Worm (Caenorhabditis elegans): ENCODE results near the gene Y45G5AM.7.

Gene Y45G5AM.7

DNA sequence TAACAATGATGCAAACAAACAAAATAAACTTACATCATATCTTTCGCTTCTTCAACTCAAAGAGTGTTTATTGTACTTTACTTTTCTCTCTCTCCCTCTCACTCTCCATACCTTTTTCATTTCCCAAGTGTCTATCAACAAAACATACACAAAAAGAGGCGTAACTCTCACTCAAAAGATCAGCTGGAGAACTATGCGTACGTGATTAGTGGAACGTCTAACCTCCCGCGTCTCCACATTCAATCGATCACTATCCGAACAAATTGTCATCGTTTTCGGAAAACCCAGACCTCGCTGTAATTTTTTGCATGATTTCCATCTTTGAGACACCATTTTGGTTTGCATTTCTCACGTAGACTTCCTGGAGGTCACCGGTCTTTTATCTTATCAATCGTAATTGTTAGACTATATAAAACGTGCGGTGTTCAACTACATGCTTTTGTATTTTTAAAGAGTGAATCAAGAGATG is 38.5 kb downstream of the Y45G5AM.7 start, which contains the start of gene nhr-57 (continued):
- peak; percentile 51 for TF ChIP-seq C34F6.9 (tag; optimal IDR thresholded peaks at IDR 0.05)

DNA sequence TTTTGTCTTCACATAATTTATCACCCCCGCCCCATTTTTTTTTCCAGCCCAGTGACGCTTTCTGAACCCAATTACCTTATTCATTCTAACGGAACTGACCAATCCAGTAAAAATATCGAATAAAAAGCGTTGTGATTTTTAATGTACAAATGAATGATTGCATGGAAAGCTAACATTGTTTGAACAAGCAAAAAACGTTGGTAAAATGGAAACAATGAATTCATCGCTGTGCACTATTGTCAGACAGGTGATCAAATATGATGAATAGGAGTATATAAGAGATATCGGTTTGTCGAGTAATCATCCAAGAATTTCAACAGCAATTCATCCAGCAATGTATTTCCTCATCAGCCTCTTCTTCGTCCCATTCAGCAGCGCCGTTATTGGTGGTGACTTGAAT is 40.4 kb downstream of the Y45G5AM.7 start, which contains the start of gene phat-4:
TSS of gene phat-4 (plus strand) at position 301 of the 400 bp plus-strand sequence.
- TF ChIP-seq ceh-16 (tag; optimal IDR thresholded peaks at IDR 0.05) (no peak), blmp-1 (tag; optimal IDR thresholded peaks at IDR 0.05; ENCODE audit: insufficient read depth) (no peak), lin-11 (tag; optimal IDR thresholded peaks at IDR 0.05) (no peak), C34F6.9 (tag; optimal IDR thresholded peaks at IDR 0.05) (no peak), snpc-4 (tag; optimal IDR thresholded peaks at IDR 0.05) (no peak), lin-13 (GFP tag; optimal IDR thresholded peaks at IDR 0.05) (no peak), nhr-25 (tag; optimal IDR thresholded peaks at IDR 0.05) (no peak), nhr-21 (tag; optimal IDR thresholded peaks at IDR 0.05) (no peak), ztf-4 (tag; optimal IDR thresholded peaks at IDR 0.05) (no peak), nhr-237 (tag; optimal IDR thresholded peaks at IDR 0.05) (no peak), lin-39 (tag; optimal IDR thresholded peaks at IDR 0.05) (no peak), gmeb-1 (tag; optimal IDR thresholded peaks at IDR 0.05) (no peak), nhr-129 (tag; optimal IDR thresholded peaks at IDR 0.05) (no peak), mab-5 (tag; optimal IDR thresholded peaks at IDR 0.05) (no peak)

DNA sequence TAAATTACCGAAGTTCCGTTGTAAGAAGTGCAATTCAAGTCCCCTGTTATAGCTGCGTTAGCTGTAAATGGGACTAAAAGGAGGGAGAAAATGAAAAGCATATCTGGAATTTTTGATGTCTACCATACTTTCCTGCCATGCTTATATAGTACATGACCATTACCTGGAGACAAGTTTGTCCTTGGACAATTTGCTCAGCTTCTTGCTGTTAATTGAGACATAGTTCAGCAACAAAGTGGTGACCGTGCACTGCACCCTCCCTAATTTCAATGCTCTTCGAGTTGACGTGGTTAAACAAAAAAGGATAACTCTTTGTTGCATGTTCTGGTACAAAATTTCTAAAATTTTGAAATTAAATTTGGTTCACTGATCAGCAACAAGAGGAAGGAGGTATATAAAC is 42.6 kb downstream of the Y45G5AM.7 start, which contains the start of gene T05B4.13:
TSS of gene T05B4.13 (minus strand) at position 101 of the 400 bp plus-strand sequence.
- TF ChIP-seq ama-1 (optimal IDR thresholded peaks at IDR 0.05) (no peak), alr-1 (tag; optimal IDR thresholded peaks at IDR 0.05) (no peak), sem-4 (tag; optimal IDR thresholded peaks at IDR 0.05) (no peak), unc-55 (GFP tag; optimal IDR thresholded peaks at IDR 0.05) (no peak), mbf-1 (tag; optimal IDR thresholded peaks at IDR 0.05) (no peak), ceh-16 (tag; optimal IDR thresholded peaks at IDR 0.05) (no peak), sma-3 (GFP tag; optimal IDR thresholded peaks at IDR 0.05) (no peak), Y55F3AM.14 (GFP tag; optimal IDR thresholded peaks at IDR 0.05) (no peak), ceh-82 (tag; optimal IDR thresholded peaks at IDR 0.05) (no peak), nhr-12 (tag; optimal IDR thresholded peaks at IDR 0.05) (no peak), blmp-1 (tag; optimal IDR thresholded peaks at IDR 0.05; ENCODE audit: insufficient read depth) (no peak), gmeb-1 (tag; optimal IDR thresholded peaks at IDR 0.05) (no peak)

DNA sequence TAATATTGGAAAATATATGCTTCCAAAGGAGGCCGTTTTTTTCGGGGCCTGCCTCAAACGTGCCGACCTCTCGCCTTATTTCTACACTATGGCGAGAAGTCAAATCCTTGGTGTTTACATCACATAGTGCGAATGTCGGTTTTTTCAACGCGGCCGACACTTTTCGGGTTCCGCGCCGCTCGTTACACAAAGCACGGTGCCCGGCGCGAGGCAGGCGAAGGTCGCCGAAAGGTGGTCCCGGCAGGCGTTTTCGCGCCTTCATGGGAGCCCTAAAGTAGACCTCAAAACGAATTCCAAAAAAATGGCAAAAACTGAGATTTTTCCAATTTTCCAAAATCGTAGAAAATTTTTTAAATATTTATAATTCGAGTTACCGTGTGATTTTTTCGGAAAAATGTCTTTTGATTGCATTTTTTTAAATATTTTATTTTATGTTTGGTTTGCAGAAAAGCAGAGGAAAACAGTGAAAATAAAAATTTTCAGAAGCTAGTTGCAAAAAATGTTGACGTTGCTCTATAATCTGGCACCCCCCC is 44.4 kb downstream of the Y45G5AM.7 start, which contains the start of gene T05B4.12:
TSS of gene T05B4.12 (minus strand) at position 483 of the 533 bp plus-strand sequence.
- no peak for TF ChIP-seq ceh-82 (tag; optimal IDR thresholded peaks at IDR 0.05)
- TF ChIP-seq ztf-4 (tag; optimal IDR thresholded peaks at IDR 0.05), result no peak
- TF ChIP-seq R02D3.7 (tag; optimal IDR thresholded peaks at IDR 0.05), result no peak
- TF ChIP-seq nhr-10 (tag; optimal IDR thresholded peaks at IDR 0.05), result no peak

DNA sequence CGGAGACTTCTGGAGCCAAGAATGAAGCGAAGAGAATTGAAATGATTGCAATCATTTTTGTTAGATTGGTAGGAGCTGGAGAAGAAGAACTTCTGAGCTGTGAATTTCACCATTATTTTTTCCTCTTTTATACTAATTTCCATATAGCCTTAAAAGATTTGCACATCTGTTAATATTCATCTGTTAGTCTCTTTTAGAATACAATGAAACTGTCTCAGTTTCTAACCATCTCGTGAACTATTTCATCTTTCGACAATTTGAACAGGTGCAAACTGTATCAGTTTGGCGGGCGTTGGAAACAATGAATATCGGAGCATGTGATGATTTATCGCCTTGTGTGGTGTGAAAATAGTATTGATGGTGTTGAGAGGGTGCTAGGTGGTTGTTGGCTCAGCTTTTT is 47.6 kb downstream of the Y45G5AM.7 start, which contains the start of gene phat-5:
TSS of gene phat-5 (minus strand) at position 101 of the 400 bp plus-strand sequence.
- TF ChIP-seq ZK546.5 (tag; optimal IDR thresholded peaks at IDR 0.05), result no peak
- no peak for TF ChIP-seq nhr-77 (tag; optimal IDR thresholded peaks at IDR 0.05)
- no peak for TF ChIP-seq elt-3 (tag; optimal IDR thresholded peaks at IDR 0.05)
- no peak for TF ChIP-seq ztf-11 (tag; optimal IDR thresholded peaks at IDR 0.05)
- TF ChIP-seq crh-2 (tag; optimal IDR thresholded peaks at IDR 0.05), result no peak
- TF ChIP-seq sem-4 (tag; optimal IDR thresholded peaks at IDR 0.05), result no peak
- no peak for TF ChIP-seq egl-27 (tag; optimal IDR thresholded peaks at IDR 0.05)
- TF ChIP-seq ceh-16 (tag; optimal IDR thresholded peaks at IDR 0.05), result no peak
- TF ChIP-seq nhr-25 (tag; optimal IDR thresholded peaks at IDR 0.05), result no peak
- no peak for TF ChIP-seq skn-1 (tag; optimal IDR thresholded peaks at IDR 0.05)
- no peak for TF ChIP-seq lin-11 (tag; optimal IDR thresholded peaks at IDR 0.05)
- no peak for TF ChIP-seq nhr-237 (tag; optimal IDR thresholded peaks at IDR 0.05)
- no peak for TF ChIP-seq gmeb-1 (tag; optimal IDR thresholded peaks at IDR 0.05)
- no peak for TF ChIP-seq mab-5 (tag; optimal IDR thresholded peaks at IDR 0.05)
- no peak for TF ChIP-seq blmp-1 (tag; optimal IDR thresholded peaks at IDR 0.05; ENCODE audit: insufficient read depth)
- TF ChIP-seq ceh-82 (tag; optimal IDR thresholded peaks at IDR 0.05), result no peak
- no peak for TF ChIP-seq sma-3 (GFP tag; optimal IDR thresholded peaks at IDR 0.05)
- TF ChIP-seq mdl-1 (tag; optimal IDR thresholded peaks at IDR 0.05), result no peak
- TF ChIP-seq elt-1 (tag; optimal IDR thresholded peaks at IDR 0.05), result no peak

Data from whole organism, L2 larva.